Worm (Caenorhabditis elegans): Measurements from ENCODE around the gene nas-38.

The nas-38 gene

DNA sequence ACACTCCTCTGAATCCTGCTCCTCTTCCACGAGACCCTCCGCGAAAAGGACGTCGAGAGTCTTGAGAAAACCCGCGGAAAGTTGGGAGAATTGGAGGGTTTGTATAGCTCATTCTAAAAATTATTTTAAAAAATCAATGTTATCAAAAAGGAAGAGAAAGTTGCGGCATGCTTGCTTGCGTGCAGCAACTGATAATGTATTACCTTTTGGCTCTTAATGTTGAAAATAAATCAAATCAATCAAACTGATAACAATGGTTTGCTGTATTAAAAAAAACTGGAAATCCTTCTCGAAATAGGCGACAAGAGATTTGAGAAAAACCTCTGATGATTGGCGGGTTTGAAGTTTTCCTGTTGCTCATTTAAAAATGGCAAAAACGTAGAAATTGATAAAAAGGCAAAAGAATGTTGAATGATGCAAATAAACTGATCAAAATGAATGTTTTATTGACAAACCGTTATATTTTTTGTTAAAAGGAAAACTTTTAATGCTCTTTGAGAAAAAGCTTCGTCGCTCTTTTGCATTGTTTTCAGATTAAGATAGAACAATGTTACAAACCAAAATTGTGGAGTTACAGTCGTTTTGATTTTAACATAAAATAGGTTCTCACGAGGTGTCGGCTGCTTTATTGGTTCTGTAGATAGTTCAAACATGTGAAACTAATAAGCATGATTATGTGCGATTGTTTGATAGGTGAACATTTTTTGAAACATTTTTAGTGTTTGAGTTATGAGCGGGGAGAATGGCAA, 2.7 kb upstream of the nas-38 start (continued):
- TF ChIP-seq lir-3 (tag; optimal IDR thresholded peaks at IDR 0.05) (no peak), Y75B8A.6 (GFP tag; IDR thresholded peaks at IDR 0.05) (no peak), mes-2 (tag; optimal IDR thresholded peaks at IDR 0.05; ENCODE audit: poor library complexity, severe bottlenecking) (no peak), spr-3 (GFP tag; optimal IDR thresholded peaks at IDR 0.05) (no peak), daf-8 (GFP tag; IDR thresholded peaks at IDR 0.05) (no peak), fos-1 (tag; optimal IDR thresholded peaks at IDR 0.05) (no peak), dmd-9 (GFP tag; IDR thresholded peaks at IDR 0.05) (no peak)

DNA sequence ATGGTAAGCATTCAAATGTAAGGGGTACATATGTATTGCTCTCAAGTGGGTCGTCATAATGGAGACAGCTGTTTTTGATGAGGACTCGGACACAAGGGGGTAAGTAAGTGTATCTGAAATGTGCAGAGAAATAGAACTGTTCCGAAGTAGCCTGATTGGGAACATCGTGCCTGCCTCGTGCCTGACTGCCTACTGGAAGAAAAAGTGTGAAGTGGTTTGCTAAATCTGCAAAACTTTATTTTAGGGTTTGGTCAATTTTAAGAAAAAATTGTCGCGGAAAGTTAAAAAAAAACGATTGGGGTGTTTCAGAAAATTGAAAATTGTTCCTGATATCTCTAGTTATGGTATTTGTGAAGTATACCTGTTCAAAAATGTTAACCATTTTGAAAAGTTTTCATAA, 762 bp upstream of the nas-38 start, which contains the start of gene hlh-19:
Gene hlh-19 (minus strand): TSS at position 101 of the 400 bp plus-strand sequence.
- TF ChIP-seq unc-62 (GFP tag; optimal IDR thresholded peaks at IDR 0.05 in 1 of 2), result peak in 1 of 2 experiments; percentile 25
- no peak for TF ChIP-seq unc-62 (tag; optimal IDR thresholded peaks at IDR 0.05)
- TF ChIP-seq pha-4 (GFP tag; IDR thresholded peaks at IDR 0.05), result no peak
- TF ChIP-seq pha-4 (tag; optimal IDR thresholded peaks at IDR 0.05), result no peak

DNA sequence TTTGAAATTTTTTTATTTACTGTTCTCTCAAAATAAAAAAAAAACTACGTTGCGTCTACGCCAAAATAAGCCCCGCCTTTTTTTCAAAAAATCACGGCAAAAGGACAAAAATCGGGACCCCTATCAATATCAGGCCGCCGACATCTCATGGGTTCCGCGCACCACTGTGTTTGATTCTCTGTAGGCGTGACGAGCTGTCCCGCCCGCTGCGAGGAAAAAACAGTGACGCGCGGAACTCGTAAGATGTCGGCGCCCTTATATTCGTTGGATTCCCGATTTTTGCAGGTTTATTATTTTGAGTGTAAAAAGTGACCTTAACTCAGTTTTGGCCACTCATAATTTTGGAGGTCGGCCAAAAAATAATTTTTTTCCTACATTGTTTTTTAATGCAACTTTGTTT, 13.4 kb downstream of the nas-38 start:
- TF ChIP-seq zfp-3 (GFP tag; conservative IDR thresholded peaks at IDR 0.05) (no peak), ceh-62 (tag; optimal IDR thresholded peaks at IDR 0.05) (no peak), ctbp-1 (GFP tag; IDR thresholded peaks at IDR 0.05) (no peak), mdt-29 (GFP tag; IDR thresholded peaks at IDR 0.05) (no peak), madf-9 (GFP tag; conservative IDR thresholded peaks at IDR 0.05) (no peak), zag-1 (tag; optimal IDR thresholded peaks at IDR 0.05) (no peak), R02D3.7 (tag; optimal IDR thresholded peaks at IDR 0.05) (no peak), egl-43 (GFP tag; IDR thresholded peaks at IDR 0.05) (no peak), fos-1 (tag; optimal IDR thresholded peaks at IDR 0.05) (no peak), lin-38 (GFP tag; IDR thresholded peaks at IDR 0.05) (no peak), ZK546.5 (tag; optimal IDR thresholded peaks at IDR 0.05) (no peak)

DNA sequence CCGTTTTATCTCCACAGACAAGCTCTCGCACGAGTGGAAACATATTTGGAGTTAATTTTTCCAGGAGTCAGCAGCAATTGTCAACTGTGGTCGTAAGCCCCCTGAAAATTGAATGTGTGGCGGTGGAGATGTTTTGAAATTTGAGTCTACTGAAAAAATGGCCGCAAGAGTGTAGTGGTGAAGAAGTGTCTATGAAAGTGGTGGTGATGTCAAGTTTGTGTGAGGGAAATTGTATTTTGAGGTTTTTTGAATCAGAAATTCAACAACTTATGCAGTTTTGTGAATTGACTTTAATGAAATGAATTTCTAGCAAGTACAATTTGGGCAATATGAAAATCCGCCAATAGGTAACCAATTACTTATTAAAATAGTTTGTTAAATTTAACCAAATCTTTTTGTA, 14.6 kb downstream of the nas-38 start, which contains the start of gene mrp-2:
Gene mrp-2 (minus strand): TSS at position 101 of the 400 bp plus-strand sequence.
- TF ChIP-seq unc-62 (GFP tag; optimal IDR thresholded peaks at IDR 0.05 in 1 of 2) (peak in 1 of 2 experiments; percentile 41), unc-62 (tag; optimal IDR thresholded peaks at IDR 0.05) (no peak), ztf-7 (tag; optimal IDR thresholded peaks at IDR 0.05) (no peak)

DNA sequence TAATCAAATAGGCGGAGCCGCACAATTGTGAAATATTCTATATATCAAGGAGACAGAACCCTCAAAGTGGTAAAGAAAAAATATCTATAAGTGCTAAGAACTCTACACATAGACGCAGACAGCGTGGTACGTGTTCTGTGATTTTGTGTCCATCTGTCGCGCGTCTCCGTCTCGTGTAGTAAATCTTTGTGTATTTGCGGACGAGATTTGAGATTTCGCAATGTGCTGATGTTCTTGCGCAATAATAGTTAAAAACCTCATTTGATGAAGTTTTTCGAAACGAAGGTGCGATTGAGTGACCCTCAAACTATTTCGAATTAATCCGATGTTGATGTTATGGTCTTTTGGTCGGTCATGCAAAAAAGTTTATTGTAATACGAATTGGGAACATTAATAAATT, 15.3 kb downstream of the nas-38 start:
- TF ChIP-seq Y5F2A.4 (GFP tag; optimal IDR thresholded peaks at IDR 0.05), result no peak
- no peak for TF ChIP-seq ZK546.5 (tag; optimal IDR thresholded peaks at IDR 0.05)
- no peak for TF ChIP-seq Y48G9A.11 (GFP tag; IDR thresholded peaks at IDR 0.05)
- no peak for TF ChIP-seq T20F7.1 (GFP tag; optimal IDR thresholded peaks at IDR 0.05)
- TF ChIP-seq nhr-102 (tag; optimal IDR thresholded peaks at IDR 0.05), result peak; percentile 21
- TF ChIP-seq dmd-8 (GFP tag; IDR thresholded peaks at IDR 0.05), result no peak
- TF ChIP-seq nhr-41 (GFP tag; IDR thresholded peaks at IDR 0.05), result no peak
- TF ChIP-seq nhr-237 (tag; optimal IDR thresholded peaks at IDR 0.05), result no peak
- TF ChIP-seq egl-43 (GFP tag; IDR thresholded peaks at IDR 0.05), result no peak
- TF ChIP-seq nhr-28 (tag; optimal IDR thresholded peaks at IDR 0.05), result peak; percentile 56
- no peak for TF ChIP-seq zfp-2 (tag; optimal IDR thresholded peaks at IDR 0.05)
- no peak for TF ChIP-seq saeg-2 (GFP tag; IDR thresholded peaks at IDR 0.05)
- TF ChIP-seq lim-7 (GFP tag; IDR thresholded peaks at IDR 0.05), result no peak
- no peak for TF ChIP-seq ztf-11 (tag; optimal IDR thresholded peaks at IDR 0.05)
- peak in 1 of 2 experiments; percentile 46 for TF ChIP-seq hif-1 (tag; optimal IDR thresholded peaks at IDR 0.05)
- no peak for TF ChIP-seq nhr-111 (GFP tag; optimal IDR thresholded peaks at IDR 0.05)
- no peak for TF ChIP-seq nhr-77 (tag; optimal IDR thresholded peaks at IDR 0.05)
- no peak for TF ChIP-seq Y75B8A.6 (GFP tag; IDR thresholded peaks at IDR 0.05)
- no peak for TF ChIP-seq F49E8.2 (tag; optimal IDR thresholded peaks at IDR 0.05; ENCODE audit: borderline replicate concordance)
- TF ChIP-seq F44E2.7 (GFP tag; IDR thresholded peaks at IDR 0.05), result no peak
- no peak for TF ChIP-seq ceh-82 (tag; optimal IDR thresholded peaks at IDR 0.05)
- no peak for TF ChIP-seq lin-38 (GFP tag; IDR thresholded peaks at IDR 0.05)
- TF ChIP-seq ceh-44 (GFP tag; IDR thresholded peaks at IDR 0.05), result no peak
- TF ChIP-seq ceh-20 (GFP tag; IDR thresholded peaks at IDR 0.05), result no peak
- no peak for TF ChIP-seq cey-2 (tag; optimal IDR thresholded peaks at IDR 0.05; ENCODE audit: borderline replicate concordance, insufficient read depth)

All from whole organism, L4 larva.